Fruit fly (Drosophila melanogaster) whole organism, wandering third instar larva: ENCODE measurements around the gene Taf6.

Source experiments
- Abd-B ChIP-seq: fragments of >200 bp; optimal IDR thresholded peaks from 2 replicates; lab custom pipeline; 2017; ENCODE audit warnings: missing biosample characterization, missing genetic modification characterization
- CG32264 ChIP-seq: fragments of 200-800 bp; sonication (Bioruptor generic); optimal IDR thresholded peaks from 2 replicates; lab custom pipeline; 2016; ENCODE audit warnings: missing biosample characterization, missing genetic modification characterization
- CG9705 ChIP-seq: fragments of 200-800 bp; sonication (Bioruptor generic); optimal IDR thresholded peaks from 2 replicates; lab custom pipeline; 2018; ENCODE audit warnings: missing biosample characterization, mild to moderate bottlenecking, missing genetic modification characterization
- CrebA ChIP-seq: fragments of 200-800 bp; sonication (Bioruptor generic); optimal IDR thresholded peaks from 2 replicates; lab custom pipeline; 2016; ENCODE audit warnings: missing biosample characterization, mild to moderate bottlenecking, missing genetic modification characterization, borderline replicate concordance
- Dfd ChIP-seq: fragments of >200 bp; optimal IDR thresholded peaks from 2 replicates; lab custom pipeline; 2017; ENCODE audit warnings: missing biosample characterization, missing genetic modification characterization
- Dif ChIP-seq: fragments of 200-275, 200-300 bp; sonication (Bioruptor generic); optimal IDR thresholded peaks from 2 replicates; lab custom pipeline; 2018; ENCODE audit warnings: missing biosample characterization, missing genetic modification characterization; ENCODE audit not compliant: partially characterized antibody
- GATAd ChIP-seq: sonication (Bioruptor generic); optimal IDR thresholded peaks from 2 replicates; lab custom pipeline; 2016; ENCODE audit warnings: missing biosample characterization, missing genetic modification characterization
- HLH106 ChIP-seq: fragments of 200-800 bp; optimal IDR thresholded peaks from 3 replicates; lab custom pipeline; 2019; ENCODE audit warnings: missing biosample characterization, mild to moderate bottlenecking, missing genetic modification characterization, moderate library complexity
- Hnf4 ChIP-seq: fragments of 200-800 bp; sonication (Bioruptor generic); optimal IDR thresholded peaks from 2 replicates; lab custom pipeline; 2016; ENCODE audit warnings: missing biosample characterization, mild to moderate bottlenecking, missing genetic modification characterization
- Hr78 ChIP-seq: fragments of >200 bp; optimal IDR thresholded peaks from 2 replicates; lab custom pipeline; 2017; ENCODE audit warnings: missing biosample characterization, missing genetic modification characterization
- Hr83 ChIP-seq: fragments of 200-300 bp; sonication (Bioruptor generic); optimal IDR thresholded peaks from 2 replicates; lab custom pipeline; 2016; ENCODE audit warnings: missing biosample characterization, mild to moderate bottlenecking, missing genetic modification characterization, moderate library complexity; ENCODE audit not compliant: poor library complexity, severe bottlenecking
- Jra ChIP-seq: sonication (Bioruptor generic); optimal IDR thresholded peaks from 2 replicates; lab custom pipeline; 2016; ENCODE audit warnings: missing biosample characterization, missing genetic modification characterization
- Mio ChIP-seq: sonication (Bioruptor generic); optimal IDR thresholded peaks from 2 replicates; lab custom pipeline; 2016; ENCODE audit warnings: missing biosample characterization, missing genetic modification characterization
- Myc ChIP-seq: fragments of >200 bp; optimal IDR thresholded peaks from 2 replicates; lab custom pipeline; 2017
- N ChIP-seq: fragments of >200 bp; optimal IDR thresholded peaks from 2 replicates; lab custom pipeline; 2018; ENCODE audit warnings: missing biosample characterization, missing external identifiers, missing genetic modification characterization
- OdsH ChIP-seq: fragments of 200-800 bp; sonication (Bioruptor generic); optimal IDR thresholded peaks from 2 replicates; lab custom pipeline; 2016; ENCODE audit warnings: missing biosample characterization, mild to moderate bottlenecking, missing genetic modification characterization
- Rel ChIP-seq, 2 experiments: fragments of 200-800 bp; sonication (Bioruptor generic) in 1 of 2; optimal IDR thresholded peaks; 2 replicates in 1 of 2; 3 replicates in 1 of 2; lab custom pipeline; 2016 to 2019; ENCODE audit warnings: mild to moderate bottlenecking in 2 of 2, missing biosample characterization in 2 of 2, missing genetic modification characterization in 2 of 2, moderate library complexity in 1 of 2
- Sp1 ChIP-seq: fragments of 200-800 bp; sonication (Bioruptor generic); optimal IDR thresholded peaks from 3 replicates; lab custom pipeline; 2019; ENCODE audit warnings: missing biosample characterization, mild to moderate bottlenecking, missing genetic modification characterization, moderate library complexity
- Vsx2 ChIP-seq: fragments of 200-300, 225-300 bp; sonication (Bioruptor generic); optimal IDR thresholded peaks from 2 replicates; lab custom pipeline; 2018; ENCODE audit warnings: missing biosample characterization, missing genetic modification characterization; ENCODE audit not compliant: partially characterized antibody
- br ChIP-seq: fragments of 200-800 bp; sonication (Bioruptor generic); optimal IDR thresholded peaks from 2 replicates; lab custom pipeline; 2016; ENCODE audit warnings: missing biosample characterization, missing genetic modification characterization
- brk ChIP-seq: fragments of 200-800 bp; sonication (Bioruptor generic); optimal IDR thresholded peaks from 2 replicates; lab custom pipeline; 2016; ENCODE audit warnings: missing biosample characterization, mild to moderate bottlenecking, missing genetic modification characterization
- dl ChIP-seq, 2 experiments: fragments of 175-275, 200-275 bp in 1 of 2; fragments of 200-275 bp in 1 of 2; sonication (Bioruptor generic); optimal IDR thresholded peaks; lab custom pipeline; 2018; ENCODE audit warnings: mild to moderate bottlenecking in 2 of 2, missing biosample characterization in 2 of 2, missing genetic modification characterization in 2 of 2, moderate library complexity in 2 of 2; ENCODE audit not compliant: partially characterized antibody in 2 of 2, insufficient read depth in 1 of 2
- dmrt93B ChIP-seq: fragments of 200-800 bp; sonication (Bioruptor generic); optimal IDR thresholded peaks from 2 replicates; lab custom pipeline; 2018; ENCODE audit warnings: missing biosample characterization, mild to moderate bottlenecking, missing genetic modification characterization
- dsf ChIP-seq: sonication (Bioruptor generic); optimal IDR thresholded peaks from 2 replicates; lab custom pipeline; 2016; ENCODE audit warnings: missing biosample characterization, missing genetic modification characterization, borderline replicate concordance
- ey ChIP-seq: fragments of 200-800 bp; sonication (Bioruptor generic); optimal IDR thresholded peaks from 2 replicates; lab custom pipeline; 2016; ENCODE audit warnings: missing biosample characterization, missing genetic modification characterization
- foxo ChIP-seq, 2 experiments: fragments of 200-800 bp; sonication (Bioruptor generic); optimal IDR thresholded peaks; 2 replicates in 1 of 2; 3 replicates in 1 of 2; lab custom pipeline; 2016 to 2017; ENCODE audit warnings: missing biosample characterization in 2 of 2, missing genetic modification characterization in 2 of 2
- fru ChIP-seq: fragments of 200-800 bp; sonication (Bioruptor generic); optimal IDR thresholded peaks from 3 replicates; lab custom pipeline; 2016; ENCODE audit warnings: missing biosample characterization, mild to moderate bottlenecking, missing genetic modification characterization
- h ChIP-seq: fragments of 200-800 bp; sonication (Bioruptor generic); optimal IDR thresholded peaks from 3 replicates; lab custom pipeline; 2016; ENCODE audit warnings: missing biosample characterization, mild to moderate bottlenecking, missing genetic modification characterization
- jim ChIP-seq: fragments of 175-275, 200-325 bp; sonication (Bioruptor generic); optimal IDR thresholded peaks from 2 replicates; lab custom pipeline; 2016; ENCODE audit warnings: missing biosample characterization, mild to moderate bottlenecking, missing genetic modification characterization
- lola ChIP-seq: fragments of >200 bp; optimal IDR thresholded peaks from 2 replicates; lab custom pipeline; 2017; ENCODE audit warnings: missing biosample characterization, missing genetic modification characterization
- pan ChIP-seq: fragments of >200 bp; optimal IDR thresholded peaks from 2 replicates; lab custom pipeline; 2017
- psq ChIP-seq: fragments of 200-800 bp; sonication (Bioruptor generic); optimal IDR thresholded peaks from 3 replicates; lab custom pipeline; 2017; ENCODE audit warnings: missing biosample characterization, mild to moderate bottlenecking, missing genetic modification characterization, moderate library complexity
- rgr ChIP-seq: fragments of 200-800 bp; sonication (Bioruptor generic); optimal IDR thresholded peaks from 3 replicates; lab custom pipeline; 2016; ENCODE audit warnings: missing biosample characterization, mild to moderate bottlenecking, missing genetic modification characterization
- sage ChIP-seq: fragments of 200-800 bp; sonication (Bioruptor generic); optimal IDR thresholded peaks from 2 replicates; lab custom pipeline; 2016; ENCODE audit warnings: missing biosample characterization, mild to moderate bottlenecking, missing genetic modification characterization
- sv ChIP-seq: fragments of 200-800 bp; sonication (Bioruptor generic); optimal IDR thresholded peaks from 3 replicates; lab custom pipeline; 2016; ENCODE audit warnings: missing biosample characterization, missing genetic modification characterization
- tai ChIP-seq: sonication (Bioruptor generic); optimal IDR thresholded peaks from 2 replicates; lab custom pipeline; 2016; ENCODE audit warnings: missing biosample characterization, missing genetic modification characterization
- usp ChIP-seq: fragments of >200 bp; optimal IDR thresholded peaks from 2 replicates; lab custom pipeline; 2017; ENCODE audit warnings: missing biosample characterization, missing genetic modification characterization
- woc ChIP-seq: sonication (Bioruptor generic); optimal IDR thresholded peaks from 2 replicates; lab custom pipeline; 2016; ENCODE audit warnings: missing biosample characterization, mild to moderate bottlenecking, missing genetic modification characterization

Gene Taf6

DNA sequence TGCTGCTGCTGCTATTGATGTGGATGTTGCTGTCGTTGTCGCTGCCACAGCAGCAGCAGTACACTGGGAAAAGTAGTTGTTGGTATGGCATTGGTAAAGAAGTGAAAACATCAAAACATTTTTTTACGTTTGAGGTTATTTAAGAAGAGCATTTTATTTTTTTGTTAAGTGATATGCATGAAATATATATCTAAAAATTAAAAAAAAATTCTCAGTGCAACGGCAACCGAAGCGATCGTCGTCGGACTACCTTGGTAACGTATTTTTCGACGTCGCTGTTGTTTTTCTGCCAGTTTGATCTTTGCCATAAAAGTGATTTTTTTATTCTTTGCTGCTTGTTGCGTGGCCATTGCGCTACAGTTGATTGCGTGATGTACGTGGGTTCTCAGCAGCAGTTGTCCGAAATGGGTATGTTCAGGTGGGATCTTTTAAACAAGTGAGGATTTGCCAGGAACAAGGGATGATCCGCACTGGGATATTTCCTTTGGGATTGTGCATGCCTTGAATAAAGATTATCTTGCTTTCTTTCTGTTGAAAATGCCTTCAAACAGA is 38.1 kb upstream of the Taf6 start (continued):
- TF ChIP-seq GATAd (GFP tag; lab: Kevin White, UChicago), result no peak
- TF ChIP-seq Abd-B, result no peak
- TF ChIP-seq dmrt93B (GFP tag; lab: Kevin White, UChicago), result peak; percentile 97
- peak; percentile 99 for TF ChIP-seq fru (GFP tag; lab: Kevin White, UChicago)
- peak; percentile 99 for TF ChIP-seq CG9705
- TF ChIP-seq sv (GFP tag; lab: Kevin White, UChicago), result peak; percentile 93
- TF ChIP-seq Hr78 (GFP tag; lab: Kevin White, UChicago), result no peak
- peak; percentile 97 for TF ChIP-seq brk (GFP tag; lab: Kevin White, UChicago)
- no peak for TF ChIP-seq dl (GFP tag; optimal IDR thresholded peaks at IDR 0.05; lab: Kevin White, UChicago; ENCODE audit: insufficient read depth in 1 of 2, partially characterized antibody in 2 of 2)
- TF ChIP-seq Rel (GFP tag; optimal IDR thresholded peaks at IDR 0.05; lab: Kevin White, UChicago), result peak; percentile 97
- TF ChIP-seq Rel (tag; optimal IDR thresholded peaks at IDR 0.05; lab: Kevin White, UChicago), result peak; percentile 95
- peak; percentile 99 for TF ChIP-seq rgr (GFP tag; lab: Kevin White, UChicago)

DNA sequence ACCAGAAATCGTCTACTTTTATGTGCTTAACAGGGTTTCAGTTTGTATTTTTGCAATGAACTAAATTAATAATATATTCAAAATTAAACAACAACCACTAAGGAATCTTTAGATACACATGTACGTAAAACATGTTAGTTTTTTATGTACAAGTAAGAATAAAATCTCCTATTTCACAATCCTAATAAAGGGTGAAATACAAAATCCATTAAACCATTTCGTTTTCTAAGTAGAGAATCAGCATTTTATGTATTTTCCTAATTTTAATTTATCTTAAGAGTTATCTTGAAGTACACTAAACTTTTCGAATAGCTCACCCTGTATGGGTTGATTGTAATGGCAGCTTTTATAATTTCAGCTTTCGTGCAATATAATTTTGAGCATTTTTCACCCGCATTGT is 37.1 kb upstream of the Taf6 start:
- TF ChIP-seq tai (GFP tag; lab: Kevin White, UChicago), result peak; percentile 15
- TF ChIP-seq Dif (GFP tag; lab: Kevin White, UChicago), result no peak
- peak; percentile 91 for TF ChIP-seq Sp1 (GFP tag; lab: Kevin White, UChicago)
- peak; percentile 66 for TF ChIP-seq br (GFP tag; lab: Kevin White, UChicago)
- TF ChIP-seq usp (GFP tag; lab: Kevin White, UChicago), result no peak
- peak; percentile 88 for TF ChIP-seq rgr (GFP tag; lab: Kevin White, UChicago)
- TF ChIP-seq ey (GFP tag; lab: Kevin White, UChicago), result peak; percentile 86
- no peak for TF ChIP-seq Vsx2 (GFP tag; lab: Kevin White, UChicago)
- peak; percentile 11 for TF ChIP-seq Jra (GFP tag; lab: Kevin White, UChicago)
- no peak for TF ChIP-seq Abd-B
- peak in 1 of 2 experiments; percentile 91 for TF ChIP-seq foxo (GFP tag; optimal IDR thresholded peaks at IDR 0.05; lab: Kevin White, UChicago)
- no peak for TF ChIP-seq CG32264 (GFP tag; lab: Kevin White, UChicago)
- TF ChIP-seq pan (lab: Kevin White, UChicago), result no peak
- TF ChIP-seq h, result peak; percentile 79
- peak; percentile 43 for TF ChIP-seq brk (GFP tag; lab: Kevin White, UChicago)
- TF ChIP-seq lola, result no peak
- TF ChIP-seq N, result no peak
- TF ChIP-seq Hnf4, result peak; percentile 29
- TF ChIP-seq dmrt93B (GFP tag; lab: Kevin White, UChicago), result peak; percentile 17
- no peak for TF ChIP-seq jim (GFP tag; lab: Kevin White, UChicago)
- TF ChIP-seq sage, result peak; percentile 44
- TF ChIP-seq OdsH (GFP tag; lab: Kevin White, UChicago), result peak; percentile 86
- TF ChIP-seq CG9705, result peak; percentile 26
- peak; percentile 60 for TF ChIP-seq psq (GFP tag; lab: Kevin White, UChicago)
- TF ChIP-seq sv (GFP tag; lab: Kevin White, UChicago), result no peak
- TF ChIP-seq Myc (lab: Kevin White, UChicago), result no peak
- TF ChIP-seq dsf (GFP tag; lab: Kevin White, UChicago), result no peak
- TF ChIP-seq CrebA (GFP tag; lab: Kevin White, UChicago), result no peak
- TF ChIP-seq Dfd (GFP tag; lab: Kevin White, UChicago), result no peak
- peak; percentile 88 for TF ChIP-seq HLH106 (tag; lab: Kevin White, UChicago)
- TF ChIP-seq dl (GFP tag; optimal IDR thresholded peaks at IDR 0.05; lab: Kevin White, UChicago; ENCODE audit: insufficient read depth in 1 of 2, partially characterized antibody in 2 of 2), result no peak
- no peak for TF ChIP-seq Mio
- TF ChIP-seq Hr78 (GFP tag; lab: Kevin White, UChicago), result no peak
- no peak for TF ChIP-seq Hr83 (GFP tag; lab: Kevin White, UChicago)
- no peak for TF ChIP-seq GATAd (GFP tag; lab: Kevin White, UChicago)
- peak; percentile 88 for TF ChIP-seq fru (GFP tag; lab: Kevin White, UChicago)
- peak; percentile 13 for TF ChIP-seq Rel (GFP tag; optimal IDR thresholded peaks at IDR 0.05; lab: Kevin White, UChicago)
- TF ChIP-seq Rel (tag; optimal IDR thresholded peaks at IDR 0.05; lab: Kevin White, UChicago), result peak; percentile 2
- TF ChIP-seq woc (GFP tag; lab: Kevin White, UChicago), result peak; percentile 58
- TF ChIP-seq, all 38 proteins: peak for 19
